Worm (Caenorhabditis elegans): ENCODE measurements around the gene F01F1.2.

The F01F1.2 gene

ce11 chrIII:5845483-5845882 lies 32.9 kb upstream of the F01F1.2 start (continued):
- TF ChIP-seq D1046.2 (GFP tag; IDR thresholded peaks at IDR 0.05) (no peak), tag-97 (GFP tag; IDR thresholded peaks at IDR 0.05) (no peak), egl-43 (GFP tag; IDR thresholded peaks at IDR 0.05) (no peak), ceh-20 (GFP tag; IDR thresholded peaks at IDR 0.05) (peak; percentile 71; the same call in 1 of the 2 replicates), zfp-3 (GFP tag; conservative IDR thresholded peaks at IDR 0.05) (no peak), nhr-48 (tag; optimal IDR thresholded peaks at IDR 0.05) (no peak), aly-2 (tag; optimal IDR thresholded peaks at IDR 0.05) (no peak), nhr-25 (tag; optimal IDR thresholded peaks at IDR 0.05; ENCODE audit: borderline replicate concordance, insufficient read depth) (no peak), nhr-6 (tag; optimal IDR thresholded peaks at IDR 0.05) (no peak), spr-1 (tag; optimal IDR thresholded peaks at IDR 0.05) (no peak), dmd-6 (GFP tag; IDR thresholded peaks at IDR 0.05) (no peak; the same call in none of the 2 replicates), nhr-41 (GFP tag; IDR thresholded peaks at IDR 0.05) (no peak), lsy-2 (tag; optimal IDR thresholded peaks at IDR 0.05) (peak; percentile 22 to 70), mxl-3 (GFP tag; optimal IDR thresholded peaks at IDR 0.05) (peak; percentile 42), daf-16 (GFP tag; optimal IDR thresholded peaks at IDR 0.05) (no peak), daf-16 (tag; optimal IDR thresholded peaks at IDR 0.05) (no peak), lin-29 (GFP tag; IDR thresholded peaks at IDR 0.05) (no peak), unc-62 (GFP tag; optimal IDR thresholded peaks at IDR 0.05 in 1 of 2) (peak in 1 of 2 experiments; percentile 91), unc-62 (tag; optimal IDR thresholded peaks at IDR 0.05) (no peak), F10B5.3 (tag; optimal IDR thresholded peaks at IDR 0.05) (no peak), ceh-28 (tag; optimal IDR thresholded peaks at IDR 0.05) (no peak), lin-13 (GFP tag; optimal IDR thresholded peaks at IDR 0.05) (no peak), lin-39 (tag; optimal IDR thresholded peaks at IDR 0.05) (no peak), pqm-1 (tag; optimal IDR thresholded peaks at IDR 0.05) (no peak), mes-2 (tag; optimal IDR thresholded peaks at IDR 0.05; ENCODE audit: poor library complexity, severe bottlenecking) (peak; percentile 30), rbr-2 (tag; optimal IDR thresholded peaks at IDR 0.05) (peak; percentile 86), dpl-1 (GFP tag; optimal IDR thresholded peaks at IDR 0.05) (peak; percentile 27), mxl-2 (GFP tag; conservative IDR thresholded peaks at IDR 0.05) (no peak), zfp-2 (tag; optimal IDR thresholded peaks at IDR 0.05) (no peak), nhr-237 (tag; optimal IDR thresholded peaks at IDR 0.05) (no peak), daf-12 (tag; optimal IDR thresholded peaks at IDR 0.05) (no peak), ceh-44 (GFP tag; IDR thresholded peaks at IDR 0.05) (no peak), hmg-1.1 (GFP tag; IDR thresholded peaks at IDR 0.05) (peak; percentile 76), set-16 (GFP tag; IDR thresholded peaks at IDR 0.05) (no peak; the same call in 1 of the 2 replicates), mep-1 (tag; optimal IDR thresholded peaks at IDR 0.05) (peak; percentile 70), nhr-111 (GFP tag; optimal IDR thresholded peaks at IDR 0.05) (no peak), nhr-10 (tag; optimal IDR thresholded peaks at IDR 0.05) (no peak)

- TF ChIP-seq lsy-2 (tag; optimal IDR thresholded peaks at IDR 0.05): peak in 1 of 2 experiments; percentile 21
- TF ChIP-seq hlh-11 (tag; optimal IDR thresholded peaks at IDR 0.05): no peak
- TF ChIP-seq mdl-1 (tag; optimal IDR thresholded peaks at IDR 0.05): peak in 1 of 2 experiments; percentile 20
- peak; percentile 63 for TF ChIP-seq fkh-10 (GFP tag; optimal IDR thresholded peaks at IDR 0.05)
- no peak for TF ChIP-seq dmd-6 (GFP tag; IDR thresholded peaks at IDR 0.05)
- TF ChIP-seq rbr-2 (tag; optimal IDR thresholded peaks at IDR 0.05): no peak
- TF ChIP-seq Y5F2A.4 (GFP tag; optimal IDR thresholded peaks at IDR 0.05): no peak
- peak; percentile 10; the same call in 1 of the 2 replicates for TF ChIP-seq set-16 (GFP tag; IDR thresholded peaks at IDR 0.05)
- no peak for TF ChIP-seq dve-1 (tag; optimal IDR thresholded peaks at IDR 0.05; ENCODE audit: insufficient read depth)
- TF ChIP-seq aha-1 (tag): peak; percentile 7
- TF ChIP-seq unc-62 (GFP tag; optimal IDR thresholded peaks at IDR 0.05 in 1 of 2): no peak
- TF ChIP-seq unc-62 (tag; optimal IDR thresholded peaks at IDR 0.05): no peak
- no peak for TF ChIP-seq mdt-29 (GFP tag; IDR thresholded peaks at IDR 0.05)
- TF ChIP-seq daf-12 (tag; optimal IDR thresholded peaks at IDR 0.05): no peak
- peak; percentile 4 for TF ChIP-seq hlh-30 (tag; optimal IDR thresholded peaks at IDR 0.05; ENCODE audit: insufficient read depth)
- TF ChIP-seq egl-43 (GFP tag; IDR thresholded peaks at IDR 0.05): no peak
Measured at ce11 chrIII:5846412-5846811, 31.9 kb upstream of the F01F1.2 start.
